Fruit fly (Drosophila melanogaster) whole organism, embryonic: ENCODE measurements around the gene CG34117.
A peak's percentile ranks its signal among the peaks of the same experiment; 100 is the strongest.

ENCODE experiments used
- ATbp ChIP-seq: fragments of 200-800 bp; sonication (Bioruptor generic); optimal IDR thresholded peaks from 2 replicates; lab custom pipeline; 2017; ENCODE audit warnings: missing biosample characterization, mild to moderate bottlenecking, missing genetic modification characterization, missing genetic modification reagents
- CG10147 ChIP-seq: fragments of 200-800 bp; sonication (Bioruptor generic); optimal IDR thresholded peaks from 2 replicates; lab custom pipeline; 2019; ENCODE audit warnings: missing biosample characterization, mild to moderate bottlenecking, missing genetic modification characterization, moderate library complexity
- CG1024 ChIP-seq: fragments of 200-800 bp; sonication (Bioruptor generic); IDR thresholded peaks from 2 replicates; pipeline ENCODE4 v1.3.6; 2022; ENCODE audit warnings: missing biosample characterization, missing genetic modification characterization
- CG1233 ChIP-seq: fragments of 200-800 bp; sonication (Bioruptor generic); optimal IDR thresholded peaks from 4 replicates; lab custom pipeline; 2018; ENCODE audit warnings: missing biosample characterization, mild to moderate bottlenecking, missing genetic modification characterization
- CG14014 ChIP-seq: fragments of 200-800 bp; sonication (Bioruptor generic); IDR thresholded peaks from 2 replicates; pipeline ENCODE4 v1.3.6; 2022; ENCODE audit warnings: missing biosample characterization, missing genetic modification characterization
- CG1647 ChIP-seq: fragments of 200-800 bp; sonication (Bioruptor generic); optimal IDR thresholded peaks from 3 replicates; lab custom pipeline; 2016; ENCODE audit warnings: missing biosample characterization, missing genetic modification characterization
- CG18011 ChIP-seq: fragments of 200-800 bp; sonication (Bioruptor generic); optimal IDR thresholded peaks from 2 replicates; lab custom pipeline; 2017; ENCODE audit warnings: missing biosample characterization, missing genetic modification characterization, mild to moderate bottlenecking, moderate library complexity, missing genotype
- CG18764 ChIP-seq: fragments of 200-800 bp; sonication (Bioruptor generic); optimal IDR thresholded peaks from 3 replicates; lab custom pipeline; 2016; ENCODE audit warnings: missing biosample characterization, missing genetic modification characterization
- CG3281 ChIP-seq: fragments of 200-800 bp; sonication (Bioruptor generic); optimal IDR thresholded peaks from 3 replicates; lab custom pipeline; 2017; ENCODE audit warnings: missing biosample characterization, mild to moderate bottlenecking, missing genetic modification characterization
- CG6689 ChIP-seq: fragments of 200-800 bp; sonication (Bioruptor generic); IDR thresholded peaks from 2 replicates; pipeline ENCODE4 v1.3.6; 2022; ENCODE audit warnings: missing biosample characterization, missing genetic modification characterization
- CG8089 ChIP-seq: fragments of 200-800 bp; sonication (Bioruptor generic); optimal IDR thresholded peaks from 3 replicates; lab custom pipeline; 2016; ENCODE audit warnings: missing biosample characterization, missing genetic modification characterization
- CG8388 ChIP-seq: fragments of 200-800 bp; sonication (Bioruptor generic); optimal IDR thresholded peaks from 2 replicates; lab custom pipeline; 2019; ENCODE audit warnings: missing biosample characterization, mild to moderate bottlenecking, missing genetic modification characterization, moderate library complexity
- CG8765 ChIP-seq: fragments of 200-800 bp; sonication (Bioruptor generic); IDR thresholded peaks from 2 replicates; pipeline ENCODE4 v1.3.6; 2022; ENCODE audit warnings: missing biosample characterization, missing genetic modification characterization
- CG9215 ChIP-seq: fragments of 200-800 bp; sonication (Bioruptor generic); IDR thresholded peaks from 2 replicates; pipeline ENCODE4 v1.3.6; 2022; ENCODE audit warnings: missing biosample characterization, missing genetic modification characterization
- D19B ChIP-seq: fragments of 200-800 bp; sonication (Bioruptor generic); optimal IDR thresholded peaks from 2 replicates; lab custom pipeline; 2017; ENCODE audit warnings: missing biosample characterization, mild to moderate bottlenecking, missing genetic modification characterization
- Dll ChIP-seq: fragments of 200-800 bp; sonication (Bioruptor generic); IDR thresholded peaks from 4 replicates; pipeline ENCODE4 v1.3.6; 2022; ENCODE audit warnings: missing biosample characterization, missing genetic modification characterization; ENCODE audit not compliant: partially characterized antibody
- E2f2 ChIP-seq: fragments of 200-800 bp; sonication (Bioruptor generic); IDR thresholded peaks from 2 replicates; pipeline ENCODE4 v1.3.6; 2022; ENCODE audit warnings: missing biosample characterization, missing genetic modification characterization
- Ets65A ChIP-seq: fragments of 200-800 bp; sonication (Bioruptor generic); peaks from one replicate; lab custom pipeline; 2016; ENCODE audit warnings: missing biosample characterization, missing genetic modification characterization
- GATAe ChIP-seq: fragments of 200-800 bp; sonication (Bioruptor generic); conservative IDR thresholded peaks from 2 replicates; pipeline ENCODE4 v1.3.6; 2022; ENCODE audit warnings: missing biosample characterization, missing genetic modification characterization
- H15 ChIP-seq: fragments of 200-800 bp; sonication (Bioruptor generic); IDR thresholded peaks from 3 replicates; pipeline ENCODE4 v1.3.6; 2022; ENCODE audit warnings: missing biosample characterization, missing genetic modification characterization
- HLH4C ChIP-seq: fragments of 200-800 bp; sonication (Bioruptor generic); IDR thresholded peaks from 3 replicates; pipeline ENCODE4 v1.3.6; 2022; ENCODE audit warnings: missing biosample characterization, missing genetic modification characterization; ENCODE audit not compliant: partially characterized antibody
- Hand ChIP-seq: fragments of 200-800 bp; sonication (Bioruptor generic); optimal IDR thresholded peaks from 2 replicates; lab custom pipeline; 2017; ENCODE audit warnings: mild to moderate bottlenecking, missing biosample characterization, missing genetic modification reagents, missing genetic modification characterization
- HmgZ ChIP-seq: fragments of 200-800 bp; sonication (Bioruptor generic); optimal IDR thresholded peaks from 2 replicates; lab custom pipeline; 2018; ENCODE audit warnings: missing biosample characterization, mild to moderate bottlenecking, missing genetic modification characterization
- Nf-YC ChIP-seq: fragments of 200-800 bp; optimal IDR thresholded peaks from 3 replicates; lab custom pipeline; 2019; ENCODE audit warnings: missing biosample characterization, mild to moderate bottlenecking, missing genetic modification characterization, moderate library complexity
- Pdp1 ChIP-seq, 2 experiments: fragments of 200-800 bp; sonication (Bioruptor generic); optimal IDR thresholded peaks; 3 replicates each; lab custom pipeline; 2016; ENCODE audit warnings: missing biosample characterization in 2 of 2, missing genetic modification characterization in 2 of 2, mild to moderate bottlenecking in 1 of 2, moderate library complexity in 1 of 2
- Ravus ChIP-seq: fragments of 200-800 bp; sonication (Bioruptor generic); IDR thresholded peaks from 2 replicates; pipeline ENCODE4 v1.3.6; 2022; ENCODE audit warnings: missing biosample characterization, missing genetic modification characterization
- Sin3A ChIP-seq: fragments of >200 bp; optimal IDR thresholded peaks from 2 replicates; lab custom pipeline; 2018
- TFAM ChIP-seq: fragments of 200-800 bp; sonication (Bioruptor generic); optimal IDR thresholded peaks from 2 replicates; lab custom pipeline; 2017; ENCODE audit warnings: missing biosample characterization, missing genetic modification characterization, inconsistent platforms
- ase ChIP-seq: fragments of 200-800 bp; sonication (Bioruptor generic); IDR thresholded peaks from 3 replicates; pipeline ENCODE4 v1.3.6; 2022; ENCODE audit warnings: missing biosample characterization, missing genetic modification characterization
- bigmax ChIP-seq: fragments of 200-800 bp; sonication (Bioruptor generic); optimal IDR thresholded peaks from 2 replicates; lab custom pipeline; 2018; ENCODE audit warnings: missing biosample characterization, mild to moderate bottlenecking, missing genetic modification characterization
- corto ChIP-seq: fragments of 200-800 bp; sonication (Bioruptor generic); optimal IDR thresholded peaks from 2 replicates; lab custom pipeline; 2016; ENCODE audit warnings: missing biosample characterization, mild to moderate bottlenecking, missing genetic modification characterization, moderate library complexity
- da ChIP-seq: fragments of 200-800 bp; sonication (Bioruptor generic); optimal IDR thresholded peaks from 2 replicates; lab custom pipeline; 2016; ENCODE audit warnings: missing biosample characterization, missing genetic modification characterization
- gcm2 ChIP-seq: fragments of 200-800 bp; sonication (Bioruptor generic); optimal IDR thresholded peaks from 2 replicates; lab custom pipeline; 2016; ENCODE audit warnings: missing biosample characterization, missing genetic modification characterization
- gsb ChIP-seq: fragments of 200-800 bp; sonication (Bioruptor generic); IDR thresholded peaks from 2 replicates; pipeline ENCODE4 v1.3.6; 2022; ENCODE audit warnings: missing biosample characterization, missing genetic modification characterization
- gsb-n ChIP-seq: fragments of 200-800 bp; sonication (Bioruptor generic); optimal IDR thresholded peaks from 3 replicates; lab custom pipeline; 2018; ENCODE audit warnings: missing biosample characterization, mild to moderate bottlenecking, missing genetic modification characterization
- hb ChIP-seq: fragments of 200-800 bp; sonication (Bioruptor generic); IDR thresholded peaks from 3 replicates; pipeline ENCODE4 v1.3.6; 2022; ENCODE audit warnings: missing biosample characterization, missing genetic modification characterization; ENCODE audit not compliant: partially characterized antibody
- kay ChIP-seq: fragments of 200-800 bp; sonication (Bioruptor generic); optimal IDR thresholded peaks from 2 replicates; lab custom pipeline; 2016; ENCODE audit warnings: missing biosample characterization, missing genetic modification characterization
- luna ChIP-seq: fragments of 200-800 bp; sonication (Bioruptor generic); optimal IDR thresholded peaks from 2 replicates; lab custom pipeline; 2016; ENCODE audit warnings: missing biosample characterization, missing genetic modification characterization
- maf-S ChIP-seq: fragments of 200-800 bp; sonication (Bioruptor generic); optimal IDR thresholded peaks from 2 replicates; lab custom pipeline; 2016; ENCODE audit warnings: missing biosample characterization, missing genetic modification characterization
- mirr ChIP-seq: fragments of 200-800 bp; sonication (Bioruptor generic); optimal IDR thresholded peaks from 3 replicates; lab custom pipeline; 2018; ENCODE audit warnings: missing biosample characterization, mild to moderate bottlenecking, missing genetic modification characterization
- nerfin-1 ChIP-seq: fragments of 200-800 bp; sonication (Bioruptor generic); optimal IDR thresholded peaks from 3 replicates; lab custom pipeline; 2019; ENCODE audit warnings: missing biosample characterization, mild to moderate bottlenecking, missing genetic modification characterization, moderate library complexity
- oc ChIP-seq: fragments of 200-800 bp; sonication (Bioruptor generic); optimal IDR thresholded peaks from 2 replicates; lab custom pipeline; 2018; ENCODE audit warnings: missing biosample characterization, mild to moderate bottlenecking, missing genetic modification characterization, moderate library complexity
- odd ChIP-seq: fragments of 200-800 bp; sonication (Bioruptor generic); optimal IDR thresholded peaks from 2 replicates; lab custom pipeline; 2017; ENCODE audit warnings: missing biosample characterization, mild to moderate bottlenecking, missing genetic modification characterization
- phol ChIP-seq: fragments of 200-800 bp; sonication (Bioruptor generic); optimal IDR thresholded peaks from 3 replicates; lab custom pipeline; 2018; ENCODE audit warnings: missing biosample characterization, mild to moderate bottlenecking, missing genetic modification characterization, moderate library complexity
- psq ChIP-seq: fragments of 200-800 bp; sonication (Bioruptor generic); optimal IDR thresholded peaks from 2 replicates; lab custom pipeline; 2017; ENCODE audit warnings: missing biosample characterization, missing genetic modification characterization
- sim ChIP-seq: fragments of 200-800 bp; sonication (Bioruptor generic); IDR thresholded peaks from 2 replicates; pipeline ENCODE4 v1.3.6; 2022; ENCODE audit warnings: missing biosample characterization, missing genetic modification characterization
- slp2 ChIP-seq: fragments of 200-800 bp; sonication (Bioruptor generic); optimal IDR thresholded peaks from 2 replicates; lab custom pipeline; 2016; ENCODE audit warnings: missing biosample characterization, missing genetic modification characterization
- sqz ChIP-seq: fragments of 200-800 bp; sonication (Bioruptor generic); optimal IDR thresholded peaks from 3 replicates; lab custom pipeline; 2018; ENCODE audit warnings: missing biosample characterization, mild to moderate bottlenecking, missing genetic modification characterization
- tup ChIP-seq: fragments of 200-800 bp; sonication (Bioruptor generic); optimal IDR thresholded peaks from 2 replicates; lab custom pipeline; 2016; ENCODE audit warnings: missing biosample characterization, mild to moderate bottlenecking, missing genetic modification characterization, moderate library complexity
- wek ChIP-seq: fragments of 200-800 bp; sonication (Bioruptor generic); optimal IDR thresholded peaks from 3 replicates; lab custom pipeline; 2018; ENCODE audit warnings: missing biosample characterization, mild to moderate bottlenecking, missing genetic modification characterization, moderate library complexity
- zen ChIP-seq: fragments of 200-800 bp; sonication (Bioruptor generic); optimal IDR thresholded peaks from 3 replicates; lab custom pipeline; 2018; ENCODE audit warnings: missing biosample characterization, mild to moderate bottlenecking, missing genetic modification characterization, moderate library complexity

The CG34117 gene

dm6 chr3R:9401127-9401603 is 1.3 kb upstream of the CG34117 start, which contains the start of the genes RpL34b and CG8132 (continued):
- TF ChIP-seq CG18011 (GFP tag; lab: Kevin White, UChicago) (peak; percentile 87), CG1024 (peak; percentile 88), odd (GFP tag; lab: Kevin White, UChicago) (peak; percentile 90), maf-S (GFP tag; lab: Kevin White, UChicago) (peak; percentile 97), sqz (GFP tag; lab: Kevin White, UChicago) (peak; percentile 90), gsb (peak; percentile 93), CG3281 (GFP tag; lab: Kevin White, UChicago) (peak; percentile 94), nerfin-1 (tag; lab: Kevin White, UChicago) (peak; percentile 92), CG14014 (peak; percentile 94), HmgZ (tag; lab: Kevin White, UChicago) (peak; percentile 98), slp2 (GFP tag; lab: Kevin White, UChicago) (peak; percentile 93), phol (peak; percentile 95), Sin3A (lab: Kevin White, UChicago) (peak; percentile 88), mirr (peak; percentile 98), bigmax (GFP tag; lab: Kevin White, UChicago) (peak; percentile 75), CG6689 (GFP tag; lab: Robert Waterston, UW) (peak; percentile 94), CG8765 (GFP tag; lab: Robert Waterston, UW) (peak; percentile 89), Dll (GFP tag; lab: Robert Waterston, UW) (peak; percentile 25; the same call in 1 of the 4 replicates), CG9215 (peak; percentile 95), psq (peak; percentile 87), Pdp1 (GFP tag; optimal IDR thresholded peaks at IDR 0.05; lab: Kevin White, UChicago) (peak; percentile 94 to 97), luna (peak; percentile 94), D19B (GFP tag; lab: Kevin White, UChicago) (peak; percentile 87), GATAe (GFP tag; lab: Robert Waterston, UW) (peak; percentile 95), CG1647 (GFP tag; lab: Kevin White, UChicago) (peak; percentile 95), CG1233 (GFP tag; lab: Kevin White, UChicago) (peak; percentile 96), CG18764 (peak; percentile 94), HLH4C (GFP tag; lab: Robert Waterston, UW) (peak; percentile 19; the same call in 1 of the 3 replicates), ATbp (GFP tag; lab: Kevin White, UChicago) (peak; percentile 92), corto (GFP tag; lab: Kevin White, UChicago) (peak; percentile 88), tup (GFP tag; lab: Kevin White, UChicago) (peak; percentile 92), H15 (peak; percentile 94), wek (peak; percentile 79), da (peak; percentile 95), oc (tag; lab: Kevin White, UChicago) (peak; percentile 91), gcm2 (GFP tag; lab: Kevin White, UChicago) (peak; percentile 92), Ets65A (GFP tag; lab: Kevin White, UChicago) (peak; percentile 100), ase (GFP tag; lab: Robert Waterston, UW) (peak; percentile 94), CG10147 (GFP tag; lab: Kevin White, UChicago) (peak; percentile 94), Hand (GFP tag; lab: Kevin White, UChicago) (peak; percentile 85), TFAM (GFP tag; lab: Kevin White, UChicago) (peak; percentile 17), Ravus (GFP tag; lab: Robert Waterston, UW) (peak; percentile 79), zen (tag; lab: Kevin White, UChicago) (peak; percentile 91), gsb-n (tag; lab: Kevin White, UChicago) (peak; percentile 94), Nf-YC (peak; percentile 91), E2f2 (GFP tag; lab: Robert Waterston, UW) (peak; percentile 78), CG8388 (GFP tag; lab: Kevin White, UChicago) (peak; percentile 94), kay (GFP tag; lab: Kevin White, UChicago) (peak; percentile 92), CG8089 (GFP tag; lab: Kevin White, UChicago) (peak; percentile 94), hb (GFP tag; lab: Robert Waterston, UW) (no peak), sim (GFP tag; lab: Robert Waterston, UW) (peak; percentile 85)
